Fruit fly (Drosophila melanogaster): Measurements from ENCODE around the gene btsz.

Gene btsz

DNA sequence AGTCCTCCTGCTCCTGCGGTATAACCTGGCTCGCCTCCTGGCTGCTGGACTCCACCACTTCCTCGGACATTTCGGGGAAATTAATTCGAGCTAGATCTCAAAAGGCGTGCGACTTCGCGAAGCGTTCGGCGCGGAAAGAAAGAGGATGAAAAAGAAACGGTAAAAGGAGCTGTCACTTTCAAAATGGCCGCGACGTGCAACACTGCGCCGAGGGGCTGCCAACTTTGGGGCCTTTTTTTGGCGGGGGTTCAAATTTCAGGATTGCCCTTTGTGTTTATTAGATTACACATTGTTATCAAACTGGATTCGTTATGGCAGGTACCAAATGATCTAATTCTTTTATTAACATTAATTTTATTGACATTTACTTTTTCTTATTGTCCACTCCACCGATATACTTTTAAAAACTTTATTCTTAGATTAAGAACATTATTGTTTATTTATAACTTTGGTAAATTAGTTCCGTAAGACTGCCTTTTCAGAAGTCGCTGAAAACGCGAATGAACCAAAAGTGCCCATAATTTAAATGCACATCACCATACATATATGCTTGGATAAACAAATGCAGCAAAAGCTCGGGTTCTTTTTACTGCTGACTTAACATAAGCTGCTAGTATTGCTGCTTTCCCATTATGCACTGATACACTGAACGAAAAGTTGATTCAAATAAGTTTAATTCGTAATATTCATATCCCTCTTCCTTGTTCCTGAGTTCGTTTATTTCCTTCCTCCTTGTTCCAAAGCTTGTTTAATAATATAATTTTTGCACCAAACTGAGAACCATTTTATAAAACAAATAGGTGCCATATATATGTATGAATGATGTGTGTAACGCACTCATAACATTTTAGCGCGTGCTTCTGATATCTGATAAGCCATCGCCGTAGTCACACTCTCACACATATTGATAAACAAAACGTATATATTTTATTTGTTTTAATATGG lies 26.4 kb upstream of the btsz start, which contains the start of gene RpS5b (continued):
- TF ChIP-seq Ets21C (GFP tag; optimal IDR thresholded peaks at IDR 0.05) = no peak
- TF ChIP-seq CG3032 (tag; optimal IDR thresholded peaks at IDR 0.05) = no peak
- TF ChIP-seq Lpt (GFP tag; optimal IDR thresholded peaks at IDR 0.05) = no peak
- peak; percentile 12 for TF ChIP-seq CG3919 (GFP tag; optimal IDR thresholded peaks at IDR 0.05)
- no peak for TF ChIP-seq Hr38 (GFP tag; optimal IDR thresholded peaks at IDR 0.05)
- no peak for TF ChIP-seq CG10631 (GFP tag; optimal IDR thresholded peaks at IDR 0.05)
- 0 out of 3 replicates have a peak, but pooled peaks have one; percentile 18 for TF ChIP-seq CG6163 (GFP tag; IDR thresholded peaks at IDR 0.05)
- no peak for TF ChIP-seq CG16779 (tag; optimal IDR thresholded peaks at IDR 0.05)
- no peak for TF ChIP-seq CG11294 (GFP tag; IDR thresholded peaks at IDR 0.05)
- TF ChIP-seq Hr4 (GFP tag; optimal IDR thresholded peaks at IDR 0.05) = no peak
- no peak for TF ChIP-seq CG8119 (GFP tag; IDR thresholded peaks at IDR 0.05)
- TF ChIP-seq Sox102F (GFP tag; optimal IDR thresholded peaks at IDR 0.05) = no peak
- peak; percentile 28 for TF ChIP-seq Met (GFP tag; optimal IDR thresholded peaks at IDR 0.05)
- no peak for TF ChIP-seq CG1621 (tag; optimal IDR thresholded peaks at IDR 0.05)
- TF ChIP-seq salr (GFP tag; optimal IDR thresholded peaks at IDR 0.05) = no peak
- no peak for TF ChIP-seq lz (GFP tag; optimal IDR thresholded peaks at IDR 0.05)
- TF ChIP-seq CG31627 (GFP tag; optimal IDR thresholded peaks at IDR 0.05) = no peak
- TF ChIP-seq CG11762 (GFP tag; optimal IDR thresholded peaks at IDR 0.05; ENCODE audit: insufficient read depth) = no peak

- TF ChIP-seq CG8632 (GFP tag; optimal IDR thresholded peaks at IDR 0.05) (no peak), fd59A (GFP tag; optimal IDR thresholded peaks at IDR 0.05) (no peak), CG8319 (GFP tag; optimal IDR thresholded peaks at IDR 0.05) (no peak), CG6792 (GFP tag; optimal IDR thresholded peaks at IDR 0.05) (no peak), CG6276 (GFP tag; optimal IDR thresholded peaks at IDR 0.05) (no peak), CG11294 (GFP tag; IDR thresholded peaks at IDR 0.05) (no peak), OdsH (GFP tag; optimal IDR thresholded peaks at IDR 0.05) (no peak), fkh (GFP tag; optimal IDR thresholded peaks at IDR 0.05) (no peak), dac (GFP tag; optimal IDR thresholded peaks at IDR 0.05) (no peak), CG8119 (GFP tag; IDR thresholded peaks at IDR 0.05) (no peak), dsx (GFP tag; optimal IDR thresholded peaks at IDR 0.05; ENCODE audit: poor library complexity, severe bottlenecking) (no peak), Gug (GFP tag; IDR thresholded peaks at IDR 0.05) (no peak), Hr38 (GFP tag; optimal IDR thresholded peaks at IDR 0.05) (no peak), CG3032 (tag; optimal IDR thresholded peaks at IDR 0.05) (no peak), Hr39 (GFP tag; optimal IDR thresholded peaks at IDR 0.05) (no peak), Eip93F (GFP tag; optimal IDR thresholded peaks at IDR 0.05) (no peak)
Measured at dm6 chr3R:14900177-14900576, 24.9 kb upstream of the btsz start, which contains the start of gene VhaPPA1-2. TSS of gene VhaPPA1-2 (minus strand) at chr3R:14900277.

DNA sequence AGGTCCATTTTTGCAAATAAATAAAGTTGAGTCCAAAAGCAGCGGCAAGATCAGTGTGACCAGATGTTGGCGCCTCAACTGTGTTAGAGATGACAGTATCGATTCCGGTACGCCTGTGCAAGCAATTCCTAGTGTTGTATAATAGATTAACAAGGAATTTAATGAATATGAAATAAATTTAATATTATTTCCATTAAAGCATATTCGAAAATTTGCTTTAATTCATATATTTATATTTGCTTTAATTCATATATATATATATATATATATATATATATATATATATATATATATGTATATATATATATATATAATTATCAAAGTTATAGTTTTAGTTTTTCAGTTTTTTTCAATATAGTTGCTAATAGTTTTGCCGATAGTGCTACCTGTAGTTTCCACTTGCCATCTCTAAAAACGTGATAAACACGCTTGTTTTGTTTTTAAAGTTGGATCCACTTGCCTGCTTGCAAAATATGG lies 23.0 kb upstream of the btsz start, which contains the start of the genes Nup93-2 and CG3817:
Gene Nup93-2 (minus strand): TSS at position 93 of the 477 bp plus-strand sequence.
Gene CG3817 (plus strand): TSS at position 460 of the 477 bp plus-strand sequence.
- TF ChIP-seq spab (GFP tag; optimal IDR thresholded peaks at IDR 0.05) (no peak), lz (GFP tag; optimal IDR thresholded peaks at IDR 0.05) (peak; percentile 72), CG8119 (GFP tag; IDR thresholded peaks at IDR 0.05) (no peak), ss (GFP tag; optimal IDR thresholded peaks at IDR 0.05) (no peak), Ets21C (GFP tag; optimal IDR thresholded peaks at IDR 0.05) (peak; percentile 29), Hr4 (GFP tag; optimal IDR thresholded peaks at IDR 0.05) (no peak), Hr39 (GFP tag; optimal IDR thresholded peaks at IDR 0.05) (peak; percentile 52), CG8632 (GFP tag; optimal IDR thresholded peaks at IDR 0.05) (peak; percentile 67), CG11902 (GFP tag; optimal IDR thresholded peaks at IDR 0.05) (peak; percentile 46), CG6163 (GFP tag; IDR thresholded peaks at IDR 0.05) (peak; percentile 68; the same call in 2 of the 3 replicates), Ets96B (tag; optimal IDR thresholded peaks at IDR 0.05) (peak; percentile 69), CG32006 (GFP tag; optimal IDR thresholded peaks at IDR 0.05) (peak; percentile 59), CG34406 (GFP tag; optimal IDR thresholded peaks at IDR 0.05) (peak; percentile 61), Lpt (GFP tag; optimal IDR thresholded peaks at IDR 0.05) (no peak), Sox15 (GFP tag; optimal IDR thresholded peaks at IDR 0.05) (peak; percentile 48), cyc (GFP tag; optimal IDR thresholded peaks at IDR 0.05) (peak; percentile 40), fd85E (GFP tag; optimal IDR thresholded peaks at IDR 0.05) (no peak), pdm3 (GFP tag; optimal IDR thresholded peaks at IDR 0.05) (no peak), CG11294 (GFP tag; IDR thresholded peaks at IDR 0.05) (0 out of 2 replicates have a peak, but pooled peaks have one; percentile 33), salr (GFP tag; optimal IDR thresholded peaks at IDR 0.05) (no peak), Met (GFP tag; optimal IDR thresholded peaks at IDR 0.05) (no peak), CG7368 (GFP tag; optimal IDR thresholded peaks at IDR 0.05) (peak; percentile 18), Eip93F (GFP tag; optimal IDR thresholded peaks at IDR 0.05) (no peak), acj6 (GFP tag; optimal IDR thresholded peaks at IDR 0.05) (peak; percentile 40), CG4318 (GFP tag; optimal IDR thresholded peaks at IDR 0.05) (no peak), eg (GFP tag; IDR thresholded peaks at IDR 0.05) (peak; percentile 67; the same call in 1 of the 3 replicates), CG1621 (tag; optimal IDR thresholded peaks at IDR 0.05) (peak; percentile 24), CG3919 (GFP tag; optimal IDR thresholded peaks at IDR 0.05) (peak; percentile 49)

Data from whole organism, prepupa.